Worm (Caenorhabditis elegans): ENCODE data around the gene srw-13.

DNA sequence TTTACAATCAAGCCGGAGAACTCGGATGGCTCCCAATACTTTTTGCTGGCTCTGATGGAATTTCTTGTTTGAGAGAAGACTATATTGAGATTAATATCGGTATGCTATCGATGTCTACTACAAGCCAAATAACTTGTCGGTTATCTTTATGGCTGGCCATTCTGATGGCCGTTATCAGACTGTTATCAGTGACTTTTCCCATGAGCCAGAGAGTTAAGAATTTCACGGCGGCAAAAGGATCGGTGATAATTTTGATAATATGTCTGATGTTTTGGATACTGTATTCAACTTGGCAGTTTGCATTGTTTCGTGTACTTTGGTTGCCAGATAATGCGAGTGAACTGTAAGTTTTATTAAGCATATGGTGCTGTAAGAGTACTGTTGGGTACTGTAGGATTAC, 6.1 kb upstream of the srw-13 start:
- no peak for TF ChIP-seq zip-8 (tag; optimal IDR thresholded peaks at IDR 0.05)
- no peak for TF ChIP-seq lsy-2 (tag; optimal IDR thresholded peaks at IDR 0.05)
- no peak for TF ChIP-seq blmp-1 (tag; optimal IDR thresholded peaks at IDR 0.05)
- TF ChIP-seq unc-39 (tag; optimal IDR thresholded peaks at IDR 0.05), result no peak
- no peak for TF ChIP-seq pha-4 (tag; optimal IDR thresholded peaks at IDR 0.05)
- no peak for TF ChIP-seq snpc-4 (tag; optimal IDR thresholded peaks at IDR 0.05)
- TF ChIP-seq ztf-11 (tag; optimal IDR thresholded peaks at IDR 0.05), result no peak
- no peak for TF ChIP-seq elt-3 (tag; optimal IDR thresholded peaks at IDR 0.05)
- TF ChIP-seq flh-1 (GFP tag; optimal IDR thresholded peaks at IDR 0.05), result no peak
- no peak for TF ChIP-seq ceh-43 (GFP tag; optimal IDR thresholded peaks at IDR 0.05)
- TF ChIP-seq nhr-76 (tag; optimal IDR thresholded peaks at IDR 0.05), result no peak

All from whole organism, mixed stage, embryonic.